Worm (Caenorhabditis elegans) whole organism, young adult: Measurements from ENCODE around the gene mig-2.

Source experiments
- B0035.1 ChIP-seq: sonication (generic microtip); optimal IDR thresholded peaks from 2 replicates; lab custom pipeline; 2016; ENCODE audit warnings: missing genetic modification characterization, mild to moderate bottlenecking, missing compliant biosample characterization, missing genotype, missing genetic modification reagents
- B0261.1 ChIP-seq: sonication (generic microtip); optimal IDR thresholded peaks from 2 replicates; lab custom pipeline; 2016; ENCODE audit warnings: mild to moderate bottlenecking, missing genetic modification characterization, moderate library complexity, missing compliant biosample characterization
- F37B4.10 ChIP-seq: fragments of 200-800 bp; sonication (Bioruptor generic); IDR thresholded peaks from 2 replicates; pipeline ENCODE4 v1.3.6; 2022; ENCODE audit warnings: missing genetic modification characterization, missing compliant biosample characterization
- F52B5.7 ChIP-seq: sonication (generic microtip); optimal IDR thresholded peaks from 2 replicates; lab custom pipeline; 2016; ENCODE audit warnings: mild to moderate bottlenecking, missing genetic modification characterization, missing compliant biosample characterization
- T07F8.4 ChIP-seq: sonication (generic microtip); optimal IDR thresholded peaks from 2 replicates; lab custom pipeline; 2016; ENCODE audit warnings: mild to moderate bottlenecking, missing genetic modification characterization, moderate library complexity, missing compliant biosample characterization
- T26A5.8 ChIP-seq: sonication (generic microtip); optimal IDR thresholded peaks from 2 replicates; lab custom pipeline; 2016; ENCODE audit warnings: missing genetic modification characterization, missing compliant biosample characterization
- ZK185.1 ChIP-seq: sonication (generic microtip); optimal IDR thresholded peaks from 2 replicates; lab custom pipeline; 2016; ENCODE audit warnings: mild to moderate bottlenecking, missing genetic modification characterization, missing compliant biosample characterization; ENCODE audit not compliant: poor library complexity, severe bottlenecking
- ama-1 ChIP-seq, 3 experiments: fragments of 150-350 bp in 1 of 3; sonication (generic microtip) in 2 of 3; optimal IDR thresholded peaks; 2 replicates each; lab custom pipeline; 2014 to 2018; ENCODE audit warnings: missing biosample characterization in 2 of 3, missing genetic modification characterization in 2 of 3, missing genetic modification reagents in 2 of 3
- ccch-3 ChIP-seq: fragments of 200-800 bp; sonication (Bioruptor generic); optimal IDR thresholded peaks from 2 replicates; lab custom pipeline; 2018; ENCODE audit warnings: mild to moderate bottlenecking, missing genetic modification characterization, missing compliant biosample characterization
- cebp-2 ChIP-seq: fragments of 200-800 bp; sonication (Bioruptor generic); IDR thresholded peaks from 2 replicates; pipeline ENCODE4 v1.3.6; 2022; ENCODE audit warnings: missing genetic modification characterization, missing compliant biosample characterization
- die-1 ChIP-seq: sonication (generic microtip); optimal IDR thresholded peaks from 2 replicates; lab custom pipeline; 2016; ENCODE audit warnings: missing genotype, mild to moderate bottlenecking, missing genetic modification characterization, missing compliant biosample characterization
- dpl-1 ChIP-seq: fragments of 150-350 bp; optimal IDR thresholded peaks from 2 replicates; lab custom pipeline; 2014; ENCODE audit warnings: missing biosample characterization, missing genetic modification reagents, missing genetic modification characterization
- efl-1 ChIP-seq: fragments of 150-350 bp; optimal IDR thresholded peaks from 2 replicates; lab custom pipeline; 2014; ENCODE audit warnings: missing biosample characterization, missing genetic modification reagents, missing genetic modification characterization
- fkh-3 ChIP-seq: sonication (generic microtip); optimal IDR thresholded peaks from 2 replicates; lab custom pipeline; 2016; ENCODE audit warnings: mild to moderate bottlenecking, missing genetic modification characterization, missing compliant biosample characterization
- hlh-12 ChIP-seq: sonication (generic microtip); optimal IDR thresholded peaks from 2 replicates; lab custom pipeline; 2016; ENCODE audit warnings: missing genetic modification characterization, missing compliant biosample characterization
- hmg-1.2 ChIP-seq: fragments of 200-800 bp; sonication (Bioruptor generic); IDR thresholded peaks from 2 replicates; pipeline ENCODE4 v1.3.6; 2022; ENCODE audit warnings: missing genetic modification reagents, missing genetic modification characterization, missing compliant biosample characterization
- lin-35 ChIP-seq, 3 experiments: fragments of 150-350 bp in 2 of 3; sonication (generic microtip) in 1 of 3; optimal IDR thresholded peaks; 2 replicates each; lab custom pipeline; 2014 to 2018; ENCODE audit warnings: missing biosample characterization in 3 of 3, missing genetic modification characterization in 3 of 3, missing genetic modification reagents in 3 of 3
- mcd-1 ChIP-seq: fragments of 200-800 bp; sonication (Bioruptor generic); IDR thresholded peaks from 2 replicates; pipeline ENCODE4 v1.3.6; 2022; ENCODE audit warnings: missing genetic modification reagents, missing genetic modification characterization, missing compliant biosample characterization
- mes-4 ChIP-seq: sonication (generic microtip); optimal IDR thresholded peaks from 2 replicates; lab custom pipeline; 2016; ENCODE audit warnings: missing genotype, missing genetic modification characterization, missing compliant biosample characterization
- nfya-1 ChIP-seq: sonication (generic microtip); optimal IDR thresholded peaks from 2 replicates; lab custom pipeline; 2017; ENCODE audit warnings: antibody characterized with exemption, missing compliant biosample characterization, missing genetic modification characterization, borderline replicate concordance; ENCODE audit not compliant: insufficient read depth
- nhr-90 ChIP-seq: sonication (generic microtip); optimal IDR thresholded peaks from 2 replicates; lab custom pipeline; 2016; ENCODE audit warnings: missing genotype, mild to moderate bottlenecking, missing genetic modification characterization, missing compliant biosample characterization
- repo-1 ChIP-seq: sonication (generic microtip); optimal IDR thresholded peaks from 2 replicates; lab custom pipeline; 2017; ENCODE audit warnings: mild to moderate bottlenecking, missing genetic modification characterization, missing compliant biosample characterization
- snpc-1.1 ChIP-seq: sonication (generic microtip); optimal IDR thresholded peaks from 2 replicates; lab custom pipeline; 2017; ENCODE audit warnings: missing genetic modification characterization, mild to moderate bottlenecking, missing compliant biosample characterization, antibody characterized with exemption, moderate library complexity, missing genotype, missing genetic modification reagents; ENCODE audit not compliant: insufficient read depth
- snpc-1.3 ChIP-seq: sonication (generic microtip); optimal IDR thresholded peaks from 2 replicates; lab custom pipeline; 2017; ENCODE audit warnings: missing genetic modification characterization, mild to moderate bottlenecking, missing compliant biosample characterization, antibody characterized with exemption, moderate library complexity, missing genotype, missing genetic modification reagents; ENCODE audit not compliant: insufficient read depth
- snpc-3.4 ChIP-seq: sonication (generic microtip); optimal IDR thresholded peaks from 2 replicates; lab custom pipeline; 2017; ENCODE audit warnings: missing genetic modification characterization, mild to moderate bottlenecking, missing compliant biosample characterization, antibody characterized with exemption, moderate library complexity, missing genotype, missing genetic modification reagents
- xnd-1 ChIP-seq: sonication (generic microtip); optimal IDR thresholded peaks from 2 replicates; lab custom pipeline; 2016; ENCODE audit warnings: missing genotype, missing genetic modification reagents, missing genetic modification characterization, missing compliant biosample characterization
- zim-3 ChIP-seq: sonication (generic microtip); optimal IDR thresholded peaks from 2 replicates; lab custom pipeline; 2017; ENCODE audit warnings: mild to moderate bottlenecking, missing genetic modification characterization, moderate library complexity, missing compliant biosample characterization

Gene mig-2

DNA sequence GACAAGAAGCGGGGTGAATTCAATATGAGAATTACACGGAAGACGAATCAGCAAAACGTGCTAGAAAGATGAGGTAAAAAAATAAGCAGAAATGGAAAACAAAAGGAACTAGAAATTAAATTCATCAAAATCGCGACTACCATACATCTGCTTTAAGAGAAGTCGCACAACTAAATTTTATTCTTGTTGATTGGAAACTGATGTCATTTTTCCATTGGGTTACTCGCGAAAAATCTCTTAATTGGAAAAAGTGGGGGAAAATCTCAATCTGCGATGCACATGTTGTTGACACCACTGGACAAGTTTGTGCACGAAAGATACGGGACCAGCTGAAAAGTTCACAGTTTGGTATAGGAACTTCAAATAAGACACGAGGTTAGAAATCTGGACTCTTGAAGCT, 48.5 kb downstream of the mig-2 start:
- no peak for TF ChIP-seq snpc-1.3 (tag; lab: Kevin White, UChicago)
- TF ChIP-seq T26A5.8 (tag; lab: Kevin White, UChicago) = no peak
- no peak for TF ChIP-seq F37B4.10
- no peak for TF ChIP-seq snpc-1.1 (tag; lab: Kevin White, UChicago)
- TF ChIP-seq hlh-12 (tag; lab: Kevin White, UChicago) = no peak
- TF ChIP-seq mes-4 = no peak
- no peak for TF ChIP-seq repo-1 (tag; lab: Kevin White, UChicago)
- no peak for TF ChIP-seq dpl-1 (GFP tag; lab: Kevin White, UChicago)
- TF ChIP-seq cebp-2 (GFP tag; lab: Robert Waterston, UW) = no peak
- no peak for TF ChIP-seq die-1 (tag; lab: Kevin White, UChicago)
- no peak for TF ChIP-seq B0035.1 (tag; lab: Kevin White, UChicago)
- TF ChIP-seq xnd-1 = no peak
- TF ChIP-seq efl-1 (GFP tag; lab: Kevin White, UChicago) = no peak
- TF ChIP-seq mcd-1 (GFP tag; lab: Robert Waterston, UW) = no peak
- TF ChIP-seq zim-3 (tag; lab: Kevin White, UChicago) = no peak
- TF ChIP-seq ccch-3 (GFP tag; lab: Kevin White, UChicago) = no peak
- no peak for TF ChIP-seq ama-1 (optimal IDR thresholded peaks at IDR 0.05; lab: Kevin White, UChicago)
- no peak for TF ChIP-seq ama-1 (GFP tag; optimal IDR thresholded peaks at IDR 0.05; lab: Kevin White, UChicago)
- TF ChIP-seq ZK185.1 (tag; lab: Kevin White, UChicago) = no peak

DNA sequence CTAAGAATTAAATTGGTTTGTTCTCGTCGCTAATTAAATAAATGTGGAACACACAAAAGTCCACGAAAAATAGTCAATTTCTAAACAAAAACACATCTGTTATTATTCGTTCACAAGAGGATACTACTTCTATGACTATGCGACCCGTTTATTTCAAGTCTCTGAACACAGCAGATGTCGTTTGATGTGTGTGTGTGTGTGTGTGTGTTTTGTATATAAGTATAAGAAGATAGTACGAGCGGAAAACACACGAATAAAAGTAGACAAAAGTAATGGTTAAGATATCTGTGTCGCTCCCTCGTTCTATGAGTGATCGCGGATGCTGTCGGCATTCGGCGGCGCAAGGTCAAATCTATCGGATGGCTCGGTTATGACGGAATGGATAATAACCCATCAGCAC, 50.4 kb downstream of the mig-2 start:
- TF ChIP-seq nhr-90 (tag; lab: Kevin White, UChicago) (no peak), nfya-1 (tag; lab: Kevin White, UChicago) (no peak), fkh-3 (no peak), lin-35 (GFP tag; optimal IDR thresholded peaks at IDR 0.05; lab: Kevin White, UChicago) (no peak), hmg-1.2 (GFP tag; lab: Robert Waterston, UW) (no peak), F52B5.7 (no peak), hlh-12 (tag; lab: Kevin White, UChicago) (no peak), B0261.1 (no peak), cebp-2 (GFP tag; lab: Robert Waterston, UW) (no peak), snpc-3.4 (tag; lab: Kevin White, UChicago) (no peak), T07F8.4 (tag; lab: Kevin White, UChicago) (no peak)
